Worm (Caenorhabditis elegans) whole organism, midembryonic: ENCODE data around the gene panl-3.

Experiments used
- cog-1 ChIP-seq: sonication (generic microtip); optimal IDR thresholded peaks from 2 replicates; lab custom pipeline; 2016; ENCODE audit warnings: missing genetic modification characterization, missing compliant biosample characterization
- flt-1 ChIP-seq: fragments of 200-800 bp; sonication (Bioruptor generic); IDR thresholded peaks from 2 replicates; pipeline ENCODE4 v1.3.6; 2022; ENCODE audit warnings: missing genetic modification characterization, missing compliant biosample characterization
- klf-2 ChIP-seq: fragments of 200-800 bp; sonication (Bioruptor generic); conservative IDR thresholded peaks from 2 replicates; pipeline ENCODE4 v1.3.6; 2022; ENCODE audit warnings: missing genetic modification reagents, missing genetic modification characterization, missing compliant biosample characterization
- tab-1 ChIP-seq: fragments of 200-800 bp; sonication (Bioruptor generic); IDR thresholded peaks from 2 replicates; pipeline ENCODE4 v1.3.6; 2022; ENCODE audit warnings: missing genetic modification characterization, missing compliant biosample characterization

DNA sequence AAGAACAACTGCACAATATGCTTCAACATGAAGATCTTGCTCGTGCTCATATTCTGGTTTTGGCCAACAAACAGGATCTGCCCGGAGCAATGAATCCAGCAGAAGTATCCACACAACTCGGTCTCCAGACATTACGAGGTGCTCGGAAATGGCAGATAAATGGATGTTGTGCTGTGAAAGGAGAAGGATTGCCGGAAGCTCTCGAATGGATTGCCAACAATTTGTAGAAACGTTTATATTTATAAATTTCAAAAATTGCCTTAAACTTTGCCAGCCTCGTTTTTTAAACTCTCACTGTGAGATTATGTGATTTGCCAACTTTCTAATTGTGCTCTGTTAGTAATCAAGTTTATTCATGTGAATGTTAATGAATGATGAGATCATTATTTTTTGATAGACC lies 4.9 kb downstream of the panl-3 start:
- TF ChIP-seq flt-1 (GFP tag; lab: Robert Waterston, UW) (no peak), tab-1 (no peak), cog-1 (tag; lab: Kevin White, UChicago) (no peak), klf-2 (GFP tag; lab: Robert Waterston, UW) (no peak)
